Worm (Caenorhabditis elegans) whole organism, young adult: ENCODE measurements around the gene srh-1.

Source experiments
- B0035.1 ChIP-seq: sonication (generic microtip); optimal IDR thresholded peaks from 2 replicates; lab custom pipeline; 2016; ENCODE audit warnings: missing genetic modification characterization, mild to moderate bottlenecking, missing compliant biosample characterization, missing genotype, missing genetic modification reagents
- B0336.3 ChIP-seq: fragments of 200-800 bp; sonication (Bioruptor generic); IDR thresholded peaks from 2 replicates; pipeline ENCODE4 v1.3.6; 2022; ENCODE audit warnings: missing genetic modification characterization, missing compliant biosample characterization
- C06A6.2 ChIP-seq: fragments of 200-800 bp; sonication (Bioruptor generic); conservative IDR thresholded peaks from 2 replicates; pipeline ENCODE4 v1.3.6; 2022; ENCODE audit warnings: missing genetic modification characterization, missing compliant biosample characterization
- C17E4.6 ChIP-seq: fragments of 200-800 bp; sonication (Bioruptor generic); IDR thresholded peaks from 2 replicates; pipeline ENCODE4 v1.3.6; 2022; ENCODE audit warnings: missing genetic modification reagents, missing genetic modification characterization, missing compliant biosample characterization
- D2030.7 ChIP-seq: fragments of 200-800 bp; sonication (Bioruptor generic); IDR thresholded peaks from 2 replicates; pipeline ENCODE4 v1.3.6; 2022; ENCODE audit warnings: missing genetic modification reagents, missing genetic modification characterization, missing compliant biosample characterization
- F57A8.1 ChIP-seq: fragments of 200-800 bp; sonication (Bioruptor generic); optimal IDR thresholded peaks from 2 replicates; lab custom pipeline; 2018; ENCODE audit warnings: mild to moderate bottlenecking, missing genetic modification characterization, moderate library complexity, missing compliant biosample characterization
- K12H6.12 ChIP-seq: fragments of 200-800 bp; sonication (Bioruptor generic); optimal IDR thresholded peaks from 2 replicates; lab custom pipeline; 2018; ENCODE audit warnings: mild to moderate bottlenecking, missing genetic modification characterization, missing compliant biosample characterization
- Y53F4B.3 ChIP-seq: fragments of 200-800 bp; sonication (Bioruptor generic); IDR thresholded peaks from 2 replicates; pipeline ENCODE4 v1.3.6; 2022; ENCODE audit warnings: missing genetic modification reagents, missing genetic modification characterization, missing compliant biosample characterization
- Y53G8AR.9 ChIP-seq: fragments of 200-800 bp; sonication (Bioruptor generic); conservative IDR thresholded peaks from 2 replicates; pipeline ENCODE4 v1.3.6; 2022; ENCODE audit warnings: missing genetic modification reagents, missing genetic modification characterization, missing compliant biosample characterization
- ZK185.1 ChIP-seq: sonication (generic microtip); optimal IDR thresholded peaks from 2 replicates; lab custom pipeline; 2016; ENCODE audit warnings: mild to moderate bottlenecking, missing genetic modification characterization, missing compliant biosample characterization; ENCODE audit not compliant: poor library complexity, severe bottlenecking
- bed-1 ChIP-seq: fragments of 200-800 bp; sonication (Bioruptor generic); IDR thresholded peaks from 2 replicates; pipeline ENCODE4 v1.3.6; 2022; ENCODE audit warnings: missing genetic modification reagents, missing genetic modification characterization, missing compliant biosample characterization
- bed-2 ChIP-seq: fragments of 200-800 bp; sonication (Bioruptor generic); IDR thresholded peaks from 2 replicates; pipeline ENCODE4 v1.3.6; 2022; ENCODE audit warnings: missing genetic modification reagents, missing genetic modification characterization, missing compliant biosample characterization
- ccch-3 ChIP-seq: fragments of 200-800 bp; sonication (Bioruptor generic); optimal IDR thresholded peaks from 2 replicates; lab custom pipeline; 2018; ENCODE audit warnings: mild to moderate bottlenecking, missing genetic modification characterization, missing compliant biosample characterization
- cebp-1 ChIP-seq, 2 experiments: fragments of 200-800 bp in 1 of 2; sonication (Bioruptor generic) in 1 of 2; sonication (generic microtip) in 1 of 2; IDR thresholded peaks in 1 of 2; optimal IDR thresholded peaks in 1 of 2; 2 replicates each; pipeline versions ENCODE4 v1.3.6 to Lab custom; 2017 to 2022; ENCODE audit warnings: missing compliant biosample characterization in 2 of 2, missing genetic modification characterization in 2 of 2, mild to moderate bottlenecking in 1 of 2, missing genetic modification reagents in 1 of 2, moderate library complexity in 1 of 2
- ceh-27 ChIP-seq: fragments of 200-800 bp; sonication (Bioruptor generic); optimal IDR thresholded peaks from 2 replicates; lab custom pipeline; 2018; ENCODE audit warnings: mild to moderate bottlenecking, missing genetic modification characterization, moderate library complexity, missing compliant biosample characterization
- ceh-58 ChIP-seq: fragments of 200-800 bp; sonication (Bioruptor generic); IDR thresholded peaks from 2 replicates; pipeline ENCODE4 v1.3.6; 2022; ENCODE audit warnings: missing genetic modification characterization, missing compliant biosample characterization
- die-1 ChIP-seq: sonication (generic microtip); optimal IDR thresholded peaks from 2 replicates; lab custom pipeline; 2016; ENCODE audit warnings: missing genotype, mild to moderate bottlenecking, missing genetic modification characterization, missing compliant biosample characterization
- gei-17 ChIP-seq: fragments of 200-800 bp; sonication (Bioruptor generic); optimal IDR thresholded peaks from 2 replicates; lab custom pipeline; 2018; ENCODE audit warnings: mild to moderate bottlenecking, missing genetic modification characterization, missing compliant biosample characterization
- hlh-26 ChIP-seq: fragments of 200-800 bp; sonication (Bioruptor generic); conservative IDR thresholded peaks from 2 replicates; pipeline ENCODE4 v1.3.6; 2022; ENCODE audit warnings: missing genetic modification reagents, missing genetic modification characterization, missing compliant biosample characterization
- let-607 ChIP-seq, 2 experiments: fragments of 200-800 bp in 1 of 2; sonication (Bioruptor generic) in 1 of 2; sonication (generic microtip) in 1 of 2; optimal IDR thresholded peaks; 2 replicates each; lab custom pipeline; 2016 to 2018; ENCODE audit warnings: mild to moderate bottlenecking in 2 of 2, missing compliant biosample characterization in 2 of 2, missing genetic modification characterization in 2 of 2, moderate library complexity in 2 of 2, missing genotype in 1 of 2
- madf-3 ChIP-seq: fragments of 200-800 bp; sonication (Bioruptor generic); IDR thresholded peaks from 2 replicates; pipeline ENCODE4 v1.3.6; 2022; ENCODE audit warnings: missing genetic modification reagents, missing genetic modification characterization, missing compliant biosample characterization
- nhr-120 ChIP-seq: fragments of 200-800 bp; sonication (Bioruptor generic); IDR thresholded peaks from 2 replicates; pipeline ENCODE4 v1.3.6; 2022; ENCODE audit warnings: missing genetic modification characterization, missing compliant biosample characterization
- nhr-27 ChIP-seq: fragments of 200-800 bp; sonication (Bioruptor generic); optimal IDR thresholded peaks from 2 replicates; lab custom pipeline; 2018; ENCODE audit warnings: mild to moderate bottlenecking, missing genetic modification characterization, moderate library complexity, missing compliant biosample characterization
- nhr-80 ChIP-seq: sonication (generic microtip); optimal IDR thresholded peaks from 2 replicates; lab custom pipeline; 2016; ENCODE audit warnings: missing genetic modification characterization, missing compliant biosample characterization
- pha-4 ChIP-seq: fragments of 150-350 bp; sonication (generic microtip); optimal IDR thresholded peaks from 2 replicates; lab custom pipeline; 2014; ENCODE audit warnings: missing biosample characterization, missing genetic modification reagents, missing genetic modification characterization
- sea-2 ChIP-seq: fragments of 200-800 bp; sonication (Bioruptor generic); IDR thresholded peaks from 2 replicates; pipeline ENCODE4 v1.3.6; 2022; ENCODE audit warnings: missing genetic modification characterization, missing compliant biosample characterization
- snpc-1.1 ChIP-seq: sonication (generic microtip); optimal IDR thresholded peaks from 2 replicates; lab custom pipeline; 2017; ENCODE audit warnings: missing genetic modification characterization, mild to moderate bottlenecking, missing compliant biosample characterization, antibody characterized with exemption, moderate library complexity, missing genotype, missing genetic modification reagents; ENCODE audit not compliant: insufficient read depth
- snpc-3.4 ChIP-seq: sonication (generic microtip); optimal IDR thresholded peaks from 2 replicates; lab custom pipeline; 2017; ENCODE audit warnings: missing genetic modification characterization, mild to moderate bottlenecking, missing compliant biosample characterization, antibody characterized with exemption, moderate library complexity, missing genotype, missing genetic modification reagents
- snpc-4 ChIP-seq, 5 experiments: fragments of 150-350 bp in 1 of 5; sonication (generic microtip) in 4 of 5; optimal IDR thresholded peaks; 2 replicates each; lab custom pipeline; 2014 to 2018; ENCODE audit warnings: missing genetic modification characterization in 5 of 5, missing biosample characterization in 3 of 5, antibody characterized with exemption in 2 of 5, mild to moderate bottlenecking in 2 of 5, missing compliant biosample characterization in 2 of 5, missing genotype in 2 of 5, moderate library complexity in 2 of 5, missing genetic modification reagents in 1 of 5
- sptf-2 ChIP-seq: fragments of 200-800 bp; sonication (Bioruptor generic); optimal IDR thresholded peaks from 2 replicates; lab custom pipeline; 2018; ENCODE audit warnings: mild to moderate bottlenecking, missing genetic modification characterization, missing compliant biosample characterization
- tbx-9 ChIP-seq: sonication (generic microtip); optimal IDR thresholded peaks from 2 replicates; lab custom pipeline; 2016; ENCODE audit warnings: borderline replicate concordance, missing genetic modification characterization, inconsistent platforms, missing compliant biosample characterization
- unc-62 ChIP-seq: fragments of 150-350 bp; optimal IDR thresholded peaks from 2 replicates; lab custom pipeline; 2014; ENCODE audit warnings: missing biosample characterization, missing genetic modification reagents, missing genetic modification characterization
- zfh-2 ChIP-seq: fragments of 200-800 bp; sonication (Bioruptor generic); conservative IDR thresholded peaks from 2 replicates; pipeline ENCODE4 v1.3.6; 2022; ENCODE audit warnings: missing genetic modification reagents, missing genetic modification characterization, missing compliant biosample characterization
- zim-3 ChIP-seq: sonication (generic microtip); optimal IDR thresholded peaks from 2 replicates; lab custom pipeline; 2017; ENCODE audit warnings: mild to moderate bottlenecking, missing genetic modification characterization, moderate library complexity, missing compliant biosample characterization
- ztf-22 ChIP-seq: fragments of 200-800 bp; sonication (Bioruptor generic); optimal IDR thresholded peaks from 2 replicates; lab custom pipeline; 2018; ENCODE audit warnings: mild to moderate bottlenecking, missing genetic modification characterization, moderate library complexity, missing compliant biosample characterization
- ztf-25 ChIP-seq: fragments of 200-800 bp; sonication (Bioruptor generic); IDR thresholded peaks from 2 replicates; pipeline ENCODE4 v1.3.6; 2022; ENCODE audit warnings: missing genetic modification reagents, missing genetic modification characterization, missing compliant biosample characterization
- ztf-26 ChIP-seq: sonication (generic microtip); optimal IDR thresholded peaks from 2 replicates; lab custom pipeline; 2017; ENCODE audit warnings: missing genetic modification characterization, missing compliant biosample characterization
- ztf-3 ChIP-seq: fragments of 200-800 bp; sonication (Bioruptor generic); optimal IDR thresholded peaks from 2 replicates; lab custom pipeline; 2018; ENCODE audit warnings: mild to moderate bottlenecking, missing genetic modification characterization, missing compliant biosample characterization

srh-1 gene

DNA sequence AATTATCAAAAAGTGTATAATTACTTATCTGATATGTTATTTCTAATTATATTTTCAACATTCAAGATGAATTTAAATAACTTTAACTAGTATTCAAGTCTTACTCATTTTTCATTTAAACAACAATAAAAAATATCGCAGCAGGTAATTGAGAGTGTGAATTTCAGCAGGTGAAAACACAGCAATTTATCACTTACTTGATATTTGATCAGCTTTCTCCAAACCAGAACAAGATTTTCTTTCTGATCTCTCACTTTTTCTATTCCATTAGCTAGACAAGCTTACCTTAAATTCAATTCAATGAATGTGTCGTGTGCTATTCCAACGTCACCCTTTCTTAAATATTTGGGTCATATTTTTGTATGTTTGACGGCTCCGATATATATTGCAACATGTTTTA, at the start of gene srh-1:
TSS of gene srh-1 (plus strand) at position 301 of the 400 bp plus-strand sequence.
- TF ChIP-seq Y53G8AR.9 (GFP tag; lab: Robert Waterston, UW), result no peak
- TF ChIP-seq ztf-26 (tag; lab: Kevin White, UChicago), result no peak
- TF ChIP-seq bed-1 (GFP tag; lab: Robert Waterston, UW), result no peak
- TF ChIP-seq zim-3 (tag; lab: Kevin White, UChicago), result no peak
- TF ChIP-seq pha-4 (tag; lab: Kevin White, UChicago), result no peak
- TF ChIP-seq unc-62, result no peak
- no peak for TF ChIP-seq cebp-1 (GFP tag; IDR thresholded peaks at IDR 0.05; lab: Robert Waterston, UW)
- TF ChIP-seq cebp-1 (tag; optimal IDR thresholded peaks at IDR 0.05; lab: Kevin White, UChicago), result no peak
- no peak for TF ChIP-seq let-607 (tag; optimal IDR thresholded peaks at IDR 0.05; lab: Kevin White, UChicago)
- TF ChIP-seq snpc-4 (GFP tag; optimal IDR thresholded peaks at IDR 0.05; lab: Kevin White, UChicago), result no peak
- no peak for TF ChIP-seq snpc-4 (tag; optimal IDR thresholded peaks at IDR 0.05; lab: Kevin White, UChicago)
- TF ChIP-seq B0035.1 (tag; lab: Kevin White, UChicago), result no peak
- no peak for TF ChIP-seq sptf-2 (GFP tag; lab: Kevin White, UChicago)
- no peak for TF ChIP-seq zfh-2
- no peak for TF ChIP-seq ceh-58
- TF ChIP-seq madf-3 (GFP tag; lab: Robert Waterston, UW), result no peak
- no peak for TF ChIP-seq tbx-9 (tag; lab: Kevin White, UChicago)
- no peak for TF ChIP-seq F57A8.1
- TF ChIP-seq C06A6.2 (GFP tag; lab: Robert Waterston, UW), result no peak
- TF ChIP-seq Y53F4B.3 (GFP tag; lab: Robert Waterston, UW), result no peak
- TF ChIP-seq B0336.3 (GFP tag; lab: Robert Waterston, UW), result no peak
- no peak for TF ChIP-seq die-1 (tag; lab: Kevin White, UChicago)

DNA sequence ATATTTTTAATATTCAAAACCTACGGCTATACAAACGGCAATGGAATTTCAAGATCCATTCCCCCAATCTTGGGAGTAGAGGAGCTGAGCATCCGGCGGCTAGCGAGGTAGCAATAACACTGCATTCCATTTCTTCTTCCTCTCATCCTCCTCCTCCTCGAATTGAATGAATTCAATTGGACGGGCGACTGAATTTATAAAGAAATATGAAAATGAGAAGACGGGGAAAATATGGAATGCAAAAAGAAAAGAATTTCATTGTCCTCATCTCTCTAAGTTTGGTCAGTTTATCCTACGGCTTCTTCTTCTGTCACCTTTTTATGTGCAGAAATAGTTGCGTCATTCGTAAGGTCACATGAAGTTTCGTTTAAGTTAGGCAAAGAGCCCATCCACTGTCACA, 49.3 kb upstream of the srh-1 start:
- no peak for TF ChIP-seq snpc-4 (GFP tag; optimal IDR thresholded peaks at IDR 0.05; lab: Kevin White, UChicago)
- no peak for TF ChIP-seq snpc-4 (tag; optimal IDR thresholded peaks at IDR 0.05; lab: Kevin White, UChicago)
- TF ChIP-seq bed-2 (GFP tag; lab: Robert Waterston, UW), result no peak
- no peak for TF ChIP-seq ZK185.1 (tag; lab: Kevin White, UChicago)
- no peak for TF ChIP-seq nhr-27

DNA sequence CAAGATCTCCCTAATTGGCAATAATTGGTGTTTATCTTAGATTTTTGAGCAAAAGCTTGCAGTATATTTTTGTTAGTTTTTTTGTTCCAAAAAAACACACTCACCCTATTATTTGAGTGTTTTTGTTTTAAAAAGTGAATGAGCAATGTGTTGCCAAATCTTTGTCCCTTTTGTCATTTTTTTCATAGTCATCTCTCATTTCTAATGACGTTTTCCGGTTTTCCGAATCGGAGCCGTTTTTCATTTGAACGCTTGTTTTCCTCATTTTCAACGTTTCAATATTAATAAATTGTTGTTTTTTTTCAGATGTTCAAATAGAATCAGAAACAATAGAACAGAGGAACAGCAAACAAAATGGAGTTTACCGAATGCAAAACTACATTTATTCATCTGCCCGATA, 47.2 kb upstream of the srh-1 start, which contains the start of gene dmsr-1:
TSS of gene dmsr-1 (plus strand) at position 301 of the 400 bp plus-strand sequence.
- TF ChIP-seq ccch-3 (GFP tag; lab: Kevin White, UChicago) (no peak), C17E4.6 (GFP tag; lab: Robert Waterston, UW) (no peak), D2030.7 (GFP tag; lab: Robert Waterston, UW) (no peak)

DNA sequence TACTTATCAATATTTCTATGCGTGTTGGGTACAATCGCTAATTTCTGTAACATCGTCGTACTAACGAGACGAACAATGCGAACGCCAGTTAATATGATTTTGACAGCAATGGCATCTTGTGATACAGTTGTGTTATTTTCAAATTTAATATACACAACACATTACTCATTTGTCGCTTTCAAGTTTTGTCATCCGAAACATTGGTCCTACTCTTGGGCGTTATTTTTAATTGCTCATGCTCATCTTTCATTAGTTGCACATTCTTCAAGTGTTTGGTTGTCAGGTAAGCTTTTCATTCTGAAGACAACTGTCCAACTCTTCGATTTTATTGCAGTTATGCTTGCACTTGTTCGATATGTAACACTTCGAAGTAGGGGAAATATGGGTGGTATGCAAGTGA, 46.5 kb upstream of the srh-1 start:
- TF ChIP-seq ceh-27 (no peak), nhr-120 (GFP tag; lab: Robert Waterston, UW) (no peak), ztf-22 (GFP tag; lab: Kevin White, UChicago) (no peak)

DNA sequence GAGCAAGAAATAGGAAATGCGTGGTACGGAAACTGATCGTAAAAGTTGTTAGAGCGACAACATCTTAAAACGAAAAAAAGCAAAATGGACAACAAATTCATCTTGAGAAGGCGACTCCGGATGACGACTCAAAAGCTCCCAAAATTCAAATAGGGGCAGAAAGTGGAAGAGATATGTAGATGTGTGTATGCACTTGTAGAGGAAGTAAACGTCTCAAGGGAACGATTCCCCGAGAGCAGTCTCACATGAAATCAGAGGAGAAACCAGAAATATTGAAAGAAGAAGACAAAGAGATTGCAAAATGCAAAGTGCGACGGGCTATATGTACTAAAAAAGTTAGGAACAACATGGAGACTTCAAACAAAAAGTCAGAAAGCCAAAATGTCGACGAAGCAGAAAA, 42.2 kb upstream of the srh-1 start, which contains the start of gene F57B7.2:
TSS of gene F57B7.2 (minus strand) at position 101 of the 400 bp plus-strand sequence.
- TF ChIP-seq nhr-80, result no peak
- no peak for TF ChIP-seq sea-2 (GFP tag; lab: Robert Waterston, UW)
- no peak for TF ChIP-seq snpc-1.1
- no peak for TF ChIP-seq K12H6.12 (tag; lab: Kevin White, UChicago)
- no peak for TF ChIP-seq gei-17 (GFP tag; lab: Kevin White, UChicago)
- TF ChIP-seq Y53F4B.3 (GFP tag; lab: Robert Waterston, UW), result no peak
- TF ChIP-seq ztf-3 (GFP tag; lab: Kevin White, UChicago), result no peak
- no peak for TF ChIP-seq ztf-25 (GFP tag; lab: Robert Waterston, UW)
- no peak for TF ChIP-seq hlh-26 (GFP tag; lab: Robert Waterston, UW)
- no peak for TF ChIP-seq snpc-3.4
